Worm (Caenorhabditis elegans): ENCODE results near the gene D1014.4.

Gene D1014.4

ce11 chrV:8143605-8144004, 10.6 kb downstream of the D1014.4 start, which contains the start of gene D1014.2:
Gene D1014.2 (plus strand): TSS chrV:8143905.
- TF ChIP-seq nhr-90 (tag; optimal IDR thresholded peaks at IDR 0.05; ENCODE audit: poor library complexity) (no peak), elt-3 (tag; optimal IDR thresholded peaks at IDR 0.05) (no peak), lin-14 (GFP tag; optimal IDR thresholded peaks at IDR 0.05) (no peak)

- TF ChIP-seq irx-1 (tag; optimal IDR thresholded peaks at IDR 0.05) = no peak
- TF ChIP-seq dsc-1 (tag; optimal IDR thresholded peaks at IDR 0.05) = peak; percentile 2
Observed at ce11 chrV:8144515-8144914, 11.5 kb downstream of the D1014.4 start.

ce11 chrV:8145329-8145728, 12.3 kb downstream of the D1014.4 start, which contains the start of gene D1014.13:
Gene D1014.13 (plus strand): TSS chrV:8145629.
- TF ChIP-seq nhr-11 (tag; optimal IDR thresholded peaks at IDR 0.05) (no peak), nhr-76 (tag; optimal IDR thresholded peaks at IDR 0.05) (no peak), hpl-2 (GFP tag; optimal IDR thresholded peaks at IDR 0.05) (no peak), nhr-47 (tag; optimal IDR thresholded peaks at IDR 0.05) (no peak), nhr-237 (tag; optimal IDR thresholded peaks at IDR 0.05) (no peak), skn-1 (tag; optimal IDR thresholded peaks at IDR 0.05) (no peak)

- TF ChIP-seq efl-1 (optimal IDR thresholded peaks at IDR 0.05) (no peak), efl-1 (GFP tag; optimal IDR thresholded peaks at IDR 0.05 in 1 of 2) (peak in 1 of 2 experiments; percentile 90), alr-1 (tag; optimal IDR thresholded peaks at IDR 0.05; ENCODE audit: borderline replicate concordance) (no peak), pag-3 (tag; optimal IDR thresholded peaks at IDR 0.05; ENCODE audit: borderline replicate concordance, insufficient read depth) (no peak)
Observed at ce11 chrV:8155743-8156142, 22.7 kb downstream of the D1014.4 start.

- no peak for TF ChIP-seq fkh-8 (tag; optimal IDR thresholded peaks at IDR 0.05)
- TF ChIP-seq mab-9 (GFP tag; IDR thresholded peaks at IDR 0.05) = no peak
- TF ChIP-seq fkh-4 (tag; optimal IDR thresholded peaks at IDR 0.05; ENCODE audit: borderline replicate concordance) = no peak
- TF ChIP-seq ceh-82 (tag; optimal IDR thresholded peaks at IDR 0.05) = no peak
- TF ChIP-seq mdl-1 (tag; optimal IDR thresholded peaks at IDR 0.05) = no peak
- TF ChIP-seq fos-1 (tag; optimal IDR thresholded peaks at IDR 0.05) = no peak
- no peak for TF ChIP-seq C16A3.4 (tag; optimal IDR thresholded peaks at IDR 0.05)
- TF ChIP-seq nhr-77 (tag; optimal IDR thresholded peaks at IDR 0.05) = no peak
- no peak for TF ChIP-seq ceh-8 (GFP tag; optimal IDR thresholded peaks at IDR 0.05)
- TF ChIP-seq nhr-84 (tag; optimal IDR thresholded peaks at IDR 0.05) = no peak
- TF ChIP-seq efl-3 (GFP tag; optimal IDR thresholded peaks at IDR 0.05) = no peak
- no peak for TF ChIP-seq ceh-63 (GFP tag; optimal IDR thresholded peaks at IDR 0.05)
- TF ChIP-seq F16B12.6 (tag; optimal IDR thresholded peaks at IDR 0.05) = no peak
- TF ChIP-seq tlp-1 (tag; optimal IDR thresholded peaks at IDR 0.05) = no peak
Observed at ce11 chrV:8157446-8157845, 24.4 kb downstream of the D1014.4 start, which contains the start of gene sul-2. Gene sul-2 (plus strand): TSS chrV:8157746.

ce11 chrV:8159629-8160028, 26.6 kb downstream of the D1014.4 start, which contains the start of gene F20D6.6:
Gene F20D6.6 (plus strand): TSS chrV:8159929.
- TF ChIP-seq mab-9 (GFP tag; IDR thresholded peaks at IDR 0.05) = no peak
- no peak for TF ChIP-seq hlh-4 (tag; optimal IDR thresholded peaks at IDR 0.05)
- no peak for TF ChIP-seq ces-1 (GFP tag; optimal IDR thresholded peaks at IDR 0.05)
- no peak for TF ChIP-seq alr-1 (tag; optimal IDR thresholded peaks at IDR 0.05; ENCODE audit: borderline replicate concordance)
- TF ChIP-seq tlp-1 (tag; optimal IDR thresholded peaks at IDR 0.05) = no peak
- TF ChIP-seq ceh-82 (tag; optimal IDR thresholded peaks at IDR 0.05) = no peak
- no peak for TF ChIP-seq rnt-1 (tag; optimal IDR thresholded peaks at IDR 0.05)
- no peak for TF ChIP-seq nhr-12 (tag; optimal IDR thresholded peaks at IDR 0.05)
- no peak for TF ChIP-seq fkh-8 (tag; optimal IDR thresholded peaks at IDR 0.05)
- TF ChIP-seq isw-1 (GFP tag; IDR thresholded peaks at IDR 0.05) = no peak
- no peak for TF ChIP-seq nhr-84 (tag; optimal IDR thresholded peaks at IDR 0.05)
- no peak for TF ChIP-seq mdl-1 (tag; optimal IDR thresholded peaks at IDR 0.05)
- TF ChIP-seq vab-15 (tag; optimal IDR thresholded peaks at IDR 0.05) = no peak
- no peak for TF ChIP-seq dsc-1 (tag; optimal IDR thresholded peaks at IDR 0.05)
- TF ChIP-seq lin-13 (GFP tag; optimal IDR thresholded peaks at IDR 0.05) = no peak
